Fruit fly (Drosophila melanogaster) whole organism, prepupa: ENCODE results near the gene CG13041.

Experiments
- CG10631 ChIP-seq: fragments of 200-800 bp; sonication (Bioruptor generic); optimal IDR thresholded peaks from 2 replicates; lab custom pipeline; 2016; ENCODE audit warnings: missing biosample characterization, missing genetic modification characterization
- CG10669 ChIP-seq: fragments of 200-800 bp; sonication (Bioruptor generic); optimal IDR thresholded peaks from 3 replicates; lab custom pipeline; 2018; ENCODE audit warnings: missing biosample characterization, mild to moderate bottlenecking, missing genetic modification characterization, moderate library complexity
- CG11294 ChIP-seq: fragments of 200-800 bp; sonication (Bioruptor generic); IDR thresholded peaks from 2 replicates; pipeline ENCODE4 v1.3.6; 2022; ENCODE audit warnings: missing biosample characterization, missing genetic modification characterization
- CG11762 ChIP-seq: fragments of 200-800 bp; sonication (Bioruptor generic); optimal IDR thresholded peaks from 3 replicates; lab custom pipeline; 2016; ENCODE audit warnings: missing biosample characterization, missing genetic modification characterization; ENCODE audit not compliant: insufficient read depth
- CG1621 ChIP-seq: fragments of 200-800 bp; sonication (Bioruptor generic); optimal IDR thresholded peaks from 3 replicates; lab custom pipeline; 2018; ENCODE audit warnings: missing biosample characterization, mild to moderate bottlenecking, missing genetic modification characterization
- CG3032 ChIP-seq: fragments of 200-800 bp; optimal IDR thresholded peaks from 2 replicates; lab custom pipeline; 2019; ENCODE audit warnings: missing biosample characterization, mild to moderate bottlenecking, missing genetic modification characterization, moderate library complexity
- CG31627 ChIP-seq: fragments of 200-800 bp; sonication (Bioruptor generic); optimal IDR thresholded peaks from 3 replicates; lab custom pipeline; 2016; ENCODE audit warnings: missing biosample characterization, missing genetic modification characterization
- CG32006 ChIP-seq: fragments of 200-800 bp; sonication (Bioruptor generic); optimal IDR thresholded peaks from 3 replicates; lab custom pipeline; 2017; ENCODE audit warnings: missing biosample characterization, mild to moderate bottlenecking, missing genetic modification characterization
- CG34406 ChIP-seq: fragments of 200-800 bp; sonication (Bioruptor generic); optimal IDR thresholded peaks from 3 replicates; lab custom pipeline; 2016; ENCODE audit warnings: missing biosample characterization, missing genetic modification characterization
- CG3919 ChIP-seq: fragments of 200-800 bp; sonication (Bioruptor generic); optimal IDR thresholded peaks from 3 replicates; lab custom pipeline; 2016; ENCODE audit warnings: missing biosample characterization, missing genetic modification characterization
- CG4318 ChIP-seq: fragments of 200-800 bp; sonication (Bioruptor generic); optimal IDR thresholded peaks from 3 replicates; lab custom pipeline; 2017; ENCODE audit warnings: missing biosample characterization, mild to moderate bottlenecking, missing genetic modification characterization
- CG6163 ChIP-seq: fragments of 200-800 bp; sonication (Bioruptor generic); IDR thresholded peaks from 3 replicates; pipeline ENCODE4 v1.3.6; 2022; ENCODE audit warnings: missing biosample characterization, missing genetic modification characterization
- CG6854 ChIP-seq: fragments of 200-800 bp; sonication (Bioruptor generic); optimal IDR thresholded peaks from 2 replicates; lab custom pipeline; 2017; ENCODE audit warnings: missing biosample characterization, mild to moderate bottlenecking, missing genetic modification characterization
- CG7368 ChIP-seq: fragments of 200-800 bp; sonication (Bioruptor generic); optimal IDR thresholded peaks from 3 replicates; lab custom pipeline; 2016; ENCODE audit warnings: missing biosample characterization, missing genetic modification characterization
- CG8119 ChIP-seq: fragments of 200-800 bp; sonication (Bioruptor generic); IDR thresholded peaks from 3 replicates; pipeline ENCODE4 v1.3.6; 2022; ENCODE audit warnings: missing biosample characterization, missing genetic modification characterization
- CG8319 ChIP-seq: fragments of 200-800 bp; sonication (Bioruptor generic); optimal IDR thresholded peaks from 3 replicates; lab custom pipeline; 2016; ENCODE audit warnings: missing biosample characterization, missing genetic modification characterization
- CG9139 ChIP-seq: fragments of 200-800 bp; sonication (Bioruptor generic); optimal IDR thresholded peaks from 3 replicates; lab custom pipeline; 2017; ENCODE audit warnings: missing biosample characterization, mild to moderate bottlenecking, missing genetic modification characterization
- Eip75B ChIP-seq: fragments of 200-800 bp; sonication (Bioruptor generic); optimal IDR thresholded peaks from 3 replicates; lab custom pipeline; 2016; ENCODE audit warnings: missing biosample characterization, missing genetic modification characterization
- Ets21C ChIP-seq: fragments of 200-800 bp; sonication (Bioruptor generic); optimal IDR thresholded peaks from 3 replicates; lab custom pipeline; 2016; ENCODE audit warnings: missing biosample characterization, missing genetic modification characterization
- Ets96B ChIP-seq: fragments of 200-800 bp; optimal IDR thresholded peaks from 2 replicates; lab custom pipeline; 2019; ENCODE audit warnings: missing biosample characterization, mild to moderate bottlenecking, missing genetic modification characterization, moderate library complexity
- Gug ChIP-seq: fragments of 200-800 bp; sonication (Bioruptor generic); IDR thresholded peaks from 2 replicates; pipeline ENCODE4 v1.3.6; 2022; ENCODE audit warnings: missing biosample characterization, missing genetic modification characterization
- Hr38 ChIP-seq: sonication (Bioruptor generic); optimal IDR thresholded peaks from 2 replicates; lab custom pipeline; 2016; ENCODE audit warnings: missing biosample characterization, missing genetic modification characterization
- Hr39 ChIP-seq: fragments of 200-800 bp; sonication (Bioruptor generic); optimal IDR thresholded peaks from 2 replicates; lab custom pipeline; 2016; ENCODE audit warnings: missing biosample characterization, missing genetic modification characterization
- OdsH ChIP-seq: fragments of 200-800 bp; sonication (Bioruptor generic); optimal IDR thresholded peaks from 3 replicates; lab custom pipeline; 2016; ENCODE audit warnings: missing biosample characterization, missing genetic modification characterization
- Smox ChIP-seq: fragments of 200-800 bp; sonication (Bioruptor generic); optimal IDR thresholded peaks from 3 replicates; lab custom pipeline; 2016; ENCODE audit warnings: missing biosample characterization, missing genetic modification characterization
- Sox14 ChIP-seq: fragments of 200-800 bp; sonication (Bioruptor generic); optimal IDR thresholded peaks from 3 replicates; lab custom pipeline; 2016; ENCODE audit warnings: missing biosample characterization, missing genetic modification characterization
- achi ChIP-seq: fragments of 200-800 bp; sonication (Bioruptor generic); optimal IDR thresholded peaks from 3 replicates; lab custom pipeline; 2016; ENCODE audit warnings: missing biosample characterization, missing genetic modification characterization
- cyc ChIP-seq: fragments of 200-800 bp; sonication (Bioruptor generic); optimal IDR thresholded peaks from 3 replicates; lab custom pipeline; 2016; ENCODE audit warnings: missing biosample characterization, missing genetic modification characterization
- dsx ChIP-seq: fragments of 200-800 bp; optimal IDR thresholded peaks from 3 replicates; lab custom pipeline; 2019; ENCODE audit warnings: missing biosample characterization, mild to moderate bottlenecking, missing genetic modification characterization, moderate library complexity; ENCODE audit not compliant: poor library complexity, severe bottlenecking
- eg ChIP-seq: fragments of 200-800 bp; sonication (Bioruptor generic); IDR thresholded peaks from 3 replicates; pipeline ENCODE4 v1.3.6; 2022; ENCODE audit warnings: missing biosample characterization, missing genetic modification characterization
- esn ChIP-seq: fragments of 200-800 bp; sonication (Bioruptor generic); optimal IDR thresholded peaks from 2 replicates; lab custom pipeline; 2016; ENCODE audit warnings: missing biosample characterization, mild to moderate bottlenecking, missing genetic modification characterization, moderate library complexity
- fd59A ChIP-seq: fragments of 200-800 bp; sonication (Bioruptor generic); optimal IDR thresholded peaks from 2 replicates; lab custom pipeline; 2017; ENCODE audit warnings: missing biosample characterization, mild to moderate bottlenecking, missing genetic modification characterization, missing genetic modification reagents
- fkh ChIP-seq: fragments of 200-800 bp; sonication (Bioruptor generic); optimal IDR thresholded peaks from 3 replicates; lab custom pipeline; 2017; ENCODE audit warnings: missing biosample characterization, mild to moderate bottlenecking, missing genetic modification characterization, moderate library complexity
- pdm3 ChIP-seq: fragments of 200-800 bp; sonication (Bioruptor generic); optimal IDR thresholded peaks from 3 replicates; lab custom pipeline; 2016; ENCODE audit warnings: missing biosample characterization, missing genetic modification characterization
- salr ChIP-seq, 2 experiments: fragments of 200-800 bp; sonication (Bioruptor generic); optimal IDR thresholded peaks; 3 replicates each; lab custom pipeline; 2016 to 2018; ENCODE audit warnings: missing biosample characterization in 2 of 2, missing genetic modification characterization in 2 of 2, mild to moderate bottlenecking in 1 of 2
- ss ChIP-seq, 2 experiments: fragments of 200-800 bp; sonication (Bioruptor generic); optimal IDR thresholded peaks; 2 replicates in 1 of 2; 3 replicates in 1 of 2; lab custom pipeline; 2017 to 2018; ENCODE audit warnings: mild to moderate bottlenecking in 2 of 2, missing biosample characterization in 2 of 2, missing genetic modification characterization in 2 of 2, moderate library complexity in 1 of 2
- svp ChIP-seq: fragments of 200-800 bp; sonication (Bioruptor generic); peaks from one replicate; lab custom pipeline; 2016; ENCODE audit warnings: missing biosample characterization, missing genetic modification characterization
- topi ChIP-seq: fragments of 200-800 bp; sonication (Bioruptor generic); optimal IDR thresholded peaks from 3 replicates; lab custom pipeline; 2016; ENCODE audit warnings: missing biosample characterization, missing genetic modification characterization
- vri ChIP-seq: fragments of 200-800 bp; sonication (Bioruptor generic); optimal IDR thresholded peaks from 3 replicates; lab custom pipeline; 2016; ENCODE audit warnings: missing biosample characterization, mild to moderate bottlenecking, missing genetic modification characterization

The CG13041 gene

dm6 chr3L:16309972-16310371 is 9.4 kb downstream of the CG13041 start (continued):
- TF ChIP-seq CG9139 (GFP tag; lab: Kevin White, UChicago) (no peak), CG34406 (GFP tag; lab: Kevin White, UChicago) (no peak), fd59A (GFP tag; lab: Kevin White, UChicago) (no peak), vri (GFP tag; lab: Kevin White, UChicago) (no peak), dsx (no peak), topi (no peak), Ets21C (no peak), Eip75B (GFP tag; lab: Kevin White, UChicago) (peak; percentile 61), achi (GFP tag; lab: Kevin White, UChicago) (peak; percentile 34), CG6163 (GFP tag; lab: Robert Waterston, UW) (peak; percentile 72; the same call in 2 of the 3 replicates), OdsH (GFP tag; lab: Kevin White, UChicago) (peak; percentile 51), pdm3 (GFP tag; lab: Kevin White, UChicago) (peak; percentile 36), CG4318 (GFP tag; lab: Kevin White, UChicago) (peak; percentile 47), CG11294 (GFP tag; lab: Robert Waterston, UW) (peak; percentile 52), CG8319 (GFP tag; lab: Kevin White, UChicago) (no peak), Hr38 (GFP tag; lab: Kevin White, UChicago) (no peak), Gug (GFP tag; lab: Robert Waterston, UW) (no peak), CG11762 (GFP tag; lab: Kevin White, UChicago) (peak; percentile 8), Hr39 (GFP tag; lab: Kevin White, UChicago) (peak; percentile 10), CG7368 (GFP tag; lab: Kevin White, UChicago) (peak; percentile 16)

DNA sequence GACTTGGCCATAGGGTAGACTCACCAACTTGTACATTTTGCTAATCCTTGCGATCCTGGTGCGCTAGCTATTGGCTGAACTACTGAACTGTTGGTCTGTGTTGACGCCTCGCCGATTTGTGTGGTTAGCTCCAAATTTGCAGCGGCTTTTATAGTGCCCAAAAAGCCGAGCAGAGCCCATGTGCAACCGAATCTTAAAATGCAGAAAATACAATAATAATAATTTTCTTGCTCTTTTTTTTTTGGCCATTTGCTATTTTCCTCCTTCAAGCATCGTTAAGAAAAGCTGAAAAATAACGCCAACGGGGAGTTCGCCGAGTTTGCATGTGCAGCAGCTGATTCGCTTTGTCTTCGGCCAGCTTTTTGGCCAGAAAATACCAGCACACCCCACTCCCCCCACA is 10.9 kb downstream of the CG13041 start, which contains the start of gene CG13042:
TSS of gene CG13042 (minus strand) at position 101 of the 400 bp plus-strand sequence.
- no peak for TF ChIP-seq ss (GFP tag; optimal IDR thresholded peaks at IDR 0.05; lab: Kevin White, UChicago)
- TF ChIP-seq esn (GFP tag; lab: Kevin White, UChicago): no peak
- TF ChIP-seq Hr39 (GFP tag; lab: Kevin White, UChicago): no peak
- no peak for TF ChIP-seq cyc (GFP tag; lab: Kevin White, UChicago)
- TF ChIP-seq CG31627 (GFP tag; lab: Kevin White, UChicago): no peak
- TF ChIP-seq fkh (GFP tag; lab: Kevin White, UChicago): no peak
- TF ChIP-seq CG6163 (GFP tag; lab: Robert Waterston, UW): no peak
- no peak for TF ChIP-seq CG10631 (GFP tag; lab: Kevin White, UChicago)
- TF ChIP-seq CG6854 (GFP tag; lab: Kevin White, UChicago): no peak
- TF ChIP-seq dsx: no peak
- no peak for TF ChIP-seq CG8319 (GFP tag; lab: Kevin White, UChicago)
- TF ChIP-seq CG3032 (tag; lab: Kevin White, UChicago): no peak
- TF ChIP-seq Hr38 (GFP tag; lab: Kevin White, UChicago): no peak
- TF ChIP-seq fd59A (GFP tag; lab: Kevin White, UChicago): no peak
- no peak for TF ChIP-seq CG1621 (tag; lab: Kevin White, UChicago)
- no peak for TF ChIP-seq CG32006 (GFP tag; lab: Kevin White, UChicago)
- no peak for TF ChIP-seq OdsH (GFP tag; lab: Kevin White, UChicago)
- TF ChIP-seq Smox (GFP tag; lab: Kevin White, UChicago): no peak

dm6 chr3L:16305820-16306650 is 13.3 kb downstream of the CG13041 start, which contains the start of the genes CG13043 and CG13063:
Gene CG13043, minus strand, starts transcription at chr3L:16305870.
Gene CG13063, plus strand, starts transcription at chr3L:16306600.
- TF ChIP-seq svp (GFP tag; lab: Kevin White, UChicago): peak; percentile 30
- no peak for TF ChIP-seq CG10669
- TF ChIP-seq, all 60 proteins: peak for 1

DNA sequence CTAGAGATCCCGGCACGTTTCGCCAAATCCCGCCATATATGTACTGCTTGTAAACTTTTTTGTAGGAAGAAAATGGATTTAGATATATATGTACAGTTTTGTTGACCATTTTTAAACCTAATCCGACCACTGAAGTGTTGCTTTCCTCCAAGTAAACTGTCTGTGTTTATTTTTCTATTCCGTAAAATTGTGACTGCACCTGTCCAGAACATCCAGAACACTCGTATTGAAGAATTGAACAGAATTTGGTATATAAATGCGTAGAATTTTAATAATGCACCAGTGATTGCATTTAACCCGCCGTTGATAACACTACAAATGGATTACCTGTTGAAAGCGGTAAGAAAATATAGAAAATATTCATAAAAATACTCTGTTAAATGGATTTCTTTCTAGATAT is 15.3 kb downstream of the CG13041 start, which contains the start of gene CG43249:
TSS of gene CG43249 (plus strand) at position 301 of the 400 bp plus-strand sequence.
- TF ChIP-seq OdsH (GFP tag; lab: Kevin White, UChicago): no peak
- TF ChIP-seq fd59A (GFP tag; lab: Kevin White, UChicago): no peak
- no peak for TF ChIP-seq CG3919 (GFP tag; lab: Kevin White, UChicago)
- TF ChIP-seq eg (GFP tag; lab: Robert Waterston, UW): no peak
- TF ChIP-seq Ets96B (tag; lab: Kevin White, UChicago): no peak
- no peak for TF ChIP-seq CG8119
- no peak for TF ChIP-seq Sox14 (GFP tag; lab: Kevin White, UChicago)
- no peak for TF ChIP-seq CG6854 (GFP tag; lab: Kevin White, UChicago)
- no peak for TF ChIP-seq CG31627 (GFP tag; lab: Kevin White, UChicago)
- TF ChIP-seq achi (GFP tag; lab: Kevin White, UChicago): no peak
- no peak for TF ChIP-seq salr (GFP tag; optimal IDR thresholded peaks at IDR 0.05; lab: Kevin White, UChicago)
- TF ChIP-seq, all 60 proteins: peak for 0
